Fruit fly (Drosophila melanogaster): Measurements from ENCODE around the gene Mkrn1.

Gene Mkrn1

DNA sequence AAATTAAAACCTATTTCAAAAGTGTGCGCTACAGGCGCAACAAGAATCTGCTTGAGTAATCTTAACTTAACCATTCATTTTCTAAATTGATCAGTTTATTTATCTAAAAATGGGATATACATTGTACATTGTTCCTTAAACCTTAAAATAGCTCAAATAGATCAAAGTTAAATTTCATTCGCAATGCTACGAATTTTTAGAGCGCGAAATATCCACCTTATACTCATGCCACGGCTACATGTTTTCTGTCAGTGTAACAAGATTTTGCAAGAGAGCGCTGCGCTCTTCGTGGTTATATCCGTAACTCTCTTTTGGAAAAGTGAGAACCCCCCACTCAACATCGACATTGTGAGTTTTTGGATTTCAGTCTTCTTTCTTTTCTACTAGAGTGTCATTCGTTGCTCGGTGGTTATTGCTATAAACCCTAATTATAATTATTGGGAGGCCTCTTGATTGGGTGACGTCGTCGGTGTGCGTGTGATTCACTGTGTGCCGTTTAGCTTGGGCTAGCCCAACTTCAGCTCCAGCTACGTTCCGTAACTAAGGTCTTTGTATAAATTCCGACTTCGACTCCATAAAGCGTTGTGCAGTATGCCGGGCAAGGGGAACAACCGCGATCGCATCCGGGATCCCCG lies 23.9 kb downstream of the Mkrn1 start (continued):
- TF ChIP-seq YL-1 (GFP tag; optimal IDR thresholded peaks at IDR 0.05) (no peak), fru (optimal IDR thresholded peaks at IDR 0.05) (no peak), br (optimal IDR thresholded peaks at IDR 0.05) (no peak), dmrt11E (tag; optimal IDR thresholded peaks at IDR 0.05) (peak; percentile 38), ap (GFP tag; IDR thresholded peaks at IDR 0.05) (no peak), CG10543 (GFP tag; optimal IDR thresholded peaks at IDR 0.05) (no peak), zfh2 (GFP tag; optimal IDR thresholded peaks at IDR 0.05) (peak; percentile 36), CG9215 (GFP tag; IDR thresholded peaks at IDR 0.05) (no peak), Dek (tag; optimal IDR thresholded peaks at IDR 0.05) (no peak), sr (GFP tag; IDR thresholded peaks at IDR 0.05) (no peak), Elba2 (GFP tag; optimal IDR thresholded peaks at IDR 0.05) (no peak), row (GFP tag; IDR thresholded peaks at IDR 0.05) (peak; percentile 71), Taf1 (GFP tag; IDR thresholded peaks at IDR 0.05) (no peak), CG8388 (GFP tag; optimal IDR thresholded peaks at IDR 0.05) (peak; percentile 46), CG7963 (GFP tag; IDR thresholded peaks at IDR 0.05; ENCODE audit: partially characterized antibody) (no peak), knrl (GFP tag; IDR thresholded peaks at IDR 0.05; ENCODE audit: partially characterized antibody) (no peak), CG10366 (GFP tag; IDR thresholded peaks at IDR 0.05) (0 out of 2 replicates have a peak, but pooled peaks have one; percentile 12), Atf-2 (GFP tag; optimal IDR thresholded peaks at IDR 0.05) (peak; percentile 5), CG3407 (GFP tag; optimal IDR thresholded peaks at IDR 0.05) (peak; percentile 22), tgo (GFP tag; IDR thresholded peaks at IDR 0.05) (peak; percentile 26; the same call in 1 of the 3 replicates), GATAe (GFP tag; conservative IDR thresholded peaks at IDR 0.05) (no peak), tx (GFP tag; optimal IDR thresholded peaks at IDR 0.05) (no peak), cad (GFP tag; optimal IDR thresholded peaks at IDR 0.05) (no peak), CG11723 (GFP tag; optimal IDR thresholded peaks at IDR 0.05) (no peak), CG2712 (tag; optimal IDR thresholded peaks at IDR 0.05) (peak; percentile 51), NC2β (GFP tag; optimal IDR thresholded peaks at IDR 0.05) (peak; percentile 6), CG15601 (tag; optimal IDR thresholded peaks at IDR 0.05) (no peak), otp (GFP tag; IDR thresholded peaks at IDR 0.05) (0 out of 3 replicates have a peak, but pooled peaks have one; percentile 17), CG1792 (GFP tag; optimal IDR thresholded peaks at IDR 0.05) (peak; percentile 16), CG9932 (GFP tag; IDR thresholded peaks at IDR 0.05) (no peak), slp2 (GFP tag; optimal IDR thresholded peaks at IDR 0.05) (peak; percentile 23), CG9437 (GFP tag; optimal IDR thresholded peaks at IDR 0.05) (peak; percentile 19), CG15696 (tag; optimal IDR thresholded peaks at IDR 0.05) (no peak), Scr (GFP tag; IDR thresholded peaks at IDR 0.05; ENCODE audit: partially characterized antibody) (no peak), CG11398 (GFP tag; optimal IDR thresholded peaks at IDR 0.05) (no peak), CG10321 (GFP tag; IDR thresholded peaks at IDR 0.05) (no peak), da (GFP tag; optimal IDR thresholded peaks at IDR 0.05) (no peak), Opbp (GFP tag; IDR thresholded peaks at IDR 0.05; ENCODE audit: partially characterized antibody) (no peak), grau (tag; optimal IDR thresholded peaks at IDR 0.05) (peak; percentile 41), Deaf1 (tag; optimal IDR thresholded peaks at IDR 0.05) (no peak), al (GFP tag; IDR thresholded peaks at IDR 0.05) (no peak), org-1 (GFP tag; optimal IDR thresholded peaks at IDR 0.05) (no peak), D19A (tag; optimal IDR thresholded peaks at IDR 0.05) (peak; percentile 32), ERR (GFP tag; optimal IDR thresholded peaks at IDR 0.05) (no peak), CG17829 (tag; optimal IDR thresholded peaks at IDR 0.05) (no peak), CG34224 (GFP tag; IDR thresholded peaks at IDR 0.05; ENCODE audit: partially characterized antibody) (no peak), HLH3B (GFP tag; IDR thresholded peaks at IDR 0.05) (peak; percentile 38; the same call in 1 of the 2 replicates), Hr51 (GFP tag; optimal IDR thresholded peaks at IDR 0.05) (peak in 1 of 2 experiments; percentile 49), CG31388 (GFP tag; optimal IDR thresholded peaks at IDR 0.05) (no peak), nerfin-2 (GFP tag; IDR thresholded peaks at IDR 0.05; ENCODE audit: partially characterized antibody) (no peak), CG18476 (GFP tag; optimal IDR thresholded peaks at IDR 0.05) (peak; percentile 5)

Measured in whole organism, embryonic.